Worm (Caenorhabditis elegans): ENCODE data around the gene cest-1.1.

ce11 chrV:14133002-14133763 is 33.3 kb downstream of the cest-1.1 start:
- TF ChIP-seq nhr-237 (tag; optimal IDR thresholded peaks at IDR 0.05) (no peak), snpc-4 (tag; optimal IDR thresholded peaks at IDR 0.05) (no peak), ztf-11 (tag; optimal IDR thresholded peaks at IDR 0.05) (no peak), fos-1 (tag; optimal IDR thresholded peaks at IDR 0.05) (no peak)

Data from whole organism, L2 larva.